Worm (Caenorhabditis elegans) whole organism, midembryonic: ENCODE data around the gene T28A11.19.
A peak's percentile ranks its signal among the peaks of the same experiment; 100 is the strongest.

Experiments used
- T22C8.4 ChIP-seq: fragments of 200-800 bp; sonication (Bioruptor generic); IDR thresholded peaks from 2 replicates; pipeline ENCODE4 v1.3.6; 2022; ENCODE audit warnings: missing genetic modification characterization, missing compliant biosample characterization
- cog-1 ChIP-seq: sonication (generic microtip); optimal IDR thresholded peaks from 2 replicates; lab custom pipeline; 2016; ENCODE audit warnings: missing genetic modification characterization, missing compliant biosample characterization
- flt-1 ChIP-seq: fragments of 200-800 bp; sonication (Bioruptor generic); IDR thresholded peaks from 2 replicates; pipeline ENCODE4 v1.3.6; 2022; ENCODE audit warnings: missing genetic modification characterization, missing compliant biosample characterization
- klf-2 ChIP-seq: fragments of 200-800 bp; sonication (Bioruptor generic); conservative IDR thresholded peaks from 2 replicates; pipeline ENCODE4 v1.3.6; 2022; ENCODE audit warnings: missing genetic modification reagents, missing genetic modification characterization, missing compliant biosample characterization
- med-1 ChIP-seq: sonication (generic microtip); optimal IDR thresholded peaks from 2 replicates; lab custom pipeline; 2017; ENCODE audit warnings: missing genetic modification characterization, mild to moderate bottlenecking, missing compliant biosample characterization, antibody characterized with exemption, missing genetic modification reagents; ENCODE audit not compliant: insufficient read depth
- ref-1 ChIP-seq: fragments of 200-800 bp; sonication (Bioruptor generic); conservative IDR thresholded peaks from 2 replicates; pipeline ENCODE4 v1.3.6; 2022; ENCODE audit warnings: missing genetic modification reagents, missing genetic modification characterization, missing compliant biosample characterization
- tab-1 ChIP-seq: fragments of 200-800 bp; sonication (Bioruptor generic); IDR thresholded peaks from 2 replicates; pipeline ENCODE4 v1.3.6; 2022; ENCODE audit warnings: missing genetic modification characterization, missing compliant biosample characterization
- ztf-23 ChIP-seq: fragments of 200-800 bp; sonication (Bioruptor generic); IDR thresholded peaks from 2 replicates; pipeline ENCODE4 v1.3.6; 2022; ENCODE audit warnings: missing genetic modification reagents, missing genetic modification characterization, missing compliant biosample characterization
- ztf-29 ChIP-seq: fragments of 200-800 bp; sonication (Bioruptor generic); IDR thresholded peaks from 2 replicates; pipeline ENCODE4 v1.3.6; 2022; ENCODE audit warnings: missing genetic modification reagents, missing genetic modification characterization, missing compliant biosample characterization

Gene T28A11.19

ce11 chrV:3289267-3289666, 20.0 kb upstream of the T28A11.19 start, which contains the start of gene F35F10.6:
F35F10.6 (minus strand) TSS chrV:3289367.
- no peak for TF ChIP-seq flt-1 (GFP tag; lab: Robert Waterston, UW)
- no peak for TF ChIP-seq klf-2 (GFP tag; lab: Robert Waterston, UW)
- TF ChIP-seq tab-1 (GFP tag; lab: Robert Waterston, UW): no peak
- TF ChIP-seq ref-1: no peak
- TF ChIP-seq T22C8.4 (GFP tag; lab: Robert Waterston, UW): no peak
- no peak for TF ChIP-seq ztf-29
- TF ChIP-seq med-1: no peak
- no peak for TF ChIP-seq ztf-23 (GFP tag; lab: Robert Waterston, UW)
- TF ChIP-seq cog-1 (tag; lab: Kevin White, UChicago): no peak

ce11 chrV:3288134-3288533, 18.8 kb upstream of the T28A11.19 start:
- TF ChIP-seq flt-1 (GFP tag; lab: Robert Waterston, UW) (no peak), ref-1 (no peak), T22C8.4 (GFP tag; lab: Robert Waterston, UW) (no peak), tab-1 (GFP tag; lab: Robert Waterston, UW) (no peak), ztf-29 (no peak), ztf-23 (GFP tag; lab: Robert Waterston, UW) (no peak), cog-1 (tag; lab: Kevin White, UChicago) (no peak), med-1 (no peak), klf-2 (GFP tag; lab: Robert Waterston, UW) (no peak)

- no peak for TF ChIP-seq ztf-23 (GFP tag; lab: Robert Waterston, UW)
- TF ChIP-seq ref-1: no peak
- no peak for TF ChIP-seq T22C8.4 (GFP tag; lab: Robert Waterston, UW)
Observed at ce11 chrV:3287330-3287729, 18.0 kb upstream of the T28A11.19 start, which contains the start of gene F35F10.7. F35F10.7 (minus strand) TSS chrV:3287430.

- TF ChIP-seq ztf-23 (GFP tag; lab: Robert Waterston, UW) (0 out of 2 replicates have a peak, but pooled peaks have one; percentile 25), flt-1 (GFP tag; lab: Robert Waterston, UW) (no peak)
Observed at ce11 chrV:3284629-3285028, 15.3 kb upstream of the T28A11.19 start, which contains the start of gene F35F10.5. F35F10.5 (plus strand) TSS chrV:3284929.

- TF ChIP-seq cog-1 (tag; lab: Kevin White, UChicago) (no peak), T22C8.4 (GFP tag; lab: Robert Waterston, UW) (no peak), med-1 (no peak), flt-1 (GFP tag; lab: Robert Waterston, UW) (no peak), tab-1 (GFP tag; lab: Robert Waterston, UW) (no peak), ztf-29 (no peak), ztf-23 (GFP tag; lab: Robert Waterston, UW) (no peak), ref-1 (no peak), klf-2 (GFP tag; lab: Robert Waterston, UW) (no peak)
Observed at ce11 chrV:3282957-3283356, 13.6 kb upstream of the T28A11.19 start, which contains the start of gene str-64. str-64 (plus strand) TSS chrV:3283257.

- TF ChIP-seq T22C8.4 (GFP tag; lab: Robert Waterston, UW): no peak
- no peak for TF ChIP-seq med-1
Observed at ce11 chrV:3281523-3281922, 12.2 kb upstream of the T28A11.19 start, which contains the start of gene T28A11.25. T28A11.25 (plus strand) TSS chrV:3281823.

- no peak for TF ChIP-seq flt-1 (GFP tag; lab: Robert Waterston, UW)
- no peak for TF ChIP-seq med-1
Observed at ce11 chrV:3280009-3280408, 10.7 kb upstream of the T28A11.19 start, which contains the start of gene T28A11.2. T28A11.2 (plus strand) TSS chrV:3280379.

- TF ChIP-seq ztf-23 (GFP tag; lab: Robert Waterston, UW): no peak
- TF ChIP-seq ztf-29: no peak
- TF ChIP-seq klf-2 (GFP tag; lab: Robert Waterston, UW): no peak
- TF ChIP-seq T22C8.4 (GFP tag; lab: Robert Waterston, UW): no peak
- TF ChIP-seq cog-1 (tag; lab: Kevin White, UChicago): no peak
- TF ChIP-seq flt-1 (GFP tag; lab: Robert Waterston, UW): no peak
- no peak for TF ChIP-seq med-1
- no peak for TF ChIP-seq ref-1
- TF ChIP-seq tab-1 (GFP tag; lab: Robert Waterston, UW): no peak
Observed at ce11 chrV:3279138-3279537, 9.8 kb upstream of the T28A11.19 start.

- no peak for TF ChIP-seq flt-1 (GFP tag; lab: Robert Waterston, UW)
Observed at ce11 chrV:3278101-3278639, 8.9 kb upstream of the T28A11.19 start, which contains the start of gene fbxa-64. fbxa-64 (minus strand) TSS chrV:3278151.

ce11 chrV:3276184-3276583, 6.9 kb upstream of the T28A11.19 start:
- TF ChIP-seq tab-1 (GFP tag; lab: Robert Waterston, UW): no peak
- TF ChIP-seq ref-1: no peak
- TF ChIP-seq flt-1 (GFP tag; lab: Robert Waterston, UW): no peak
- no peak for TF ChIP-seq ztf-29
- TF ChIP-seq med-1: no peak
- no peak for TF ChIP-seq T22C8.4 (GFP tag; lab: Robert Waterston, UW)
- no peak for TF ChIP-seq klf-2 (GFP tag; lab: Robert Waterston, UW)
- no peak for TF ChIP-seq cog-1 (tag; lab: Kevin White, UChicago)
- no peak for TF ChIP-seq ztf-23 (GFP tag; lab: Robert Waterston, UW)

- TF ChIP-seq tab-1 (GFP tag; lab: Robert Waterston, UW): no peak
- no peak for TF ChIP-seq flt-1 (GFP tag; lab: Robert Waterston, UW)
- no peak for TF ChIP-seq ref-1
- no peak for TF ChIP-seq cog-1 (tag; lab: Kevin White, UChicago)
- no peak for TF ChIP-seq ztf-23 (GFP tag; lab: Robert Waterston, UW)
- no peak for TF ChIP-seq klf-2 (GFP tag; lab: Robert Waterston, UW)
- no peak for TF ChIP-seq ztf-29
- no peak for TF ChIP-seq med-1
- TF ChIP-seq T22C8.4 (GFP tag; lab: Robert Waterston, UW): no peak
Observed at ce11 chrV:3275033-3275432, 5.7 kb upstream of the T28A11.19 start, which contains the start of gene T28A11.3. T28A11.3 (plus strand) TSS chrV:3275333.
